Fruit fly (Drosophila melanogaster) whole organism, prepupa: Measurements from ENCODE around the gene mRpL23.
A peak's percentile ranks its signal among the peaks of the same experiment; 100 is the strongest.

Experiments
- Blimp-1 ChIP-seq: fragments of 200-800 bp; sonication (Bioruptor generic); optimal IDR thresholded peaks from 3 replicates; lab custom pipeline; 2017; ENCODE audit warnings: missing biosample characterization, missing genetic modification characterization, mild to moderate bottlenecking, moderate library complexity, missing genetic modification reagents
- CG10631 ChIP-seq: fragments of 200-800 bp; sonication (Bioruptor generic); optimal IDR thresholded peaks from 2 replicates; lab custom pipeline; 2016; ENCODE audit warnings: missing biosample characterization, missing genetic modification characterization
- CG10669 ChIP-seq: fragments of 200-800 bp; sonication (Bioruptor generic); optimal IDR thresholded peaks from 3 replicates; lab custom pipeline; 2018; ENCODE audit warnings: missing biosample characterization, mild to moderate bottlenecking, missing genetic modification characterization, moderate library complexity
- CG11762 ChIP-seq: fragments of 200-800 bp; sonication (Bioruptor generic); optimal IDR thresholded peaks from 3 replicates; lab custom pipeline; 2016; ENCODE audit warnings: missing biosample characterization, missing genetic modification characterization; ENCODE audit not compliant: insufficient read depth
- CG11902 ChIP-seq: fragments of 200-800 bp; sonication (Bioruptor generic); optimal IDR thresholded peaks from 3 replicates; lab custom pipeline; 2016; ENCODE audit warnings: missing biosample characterization, missing genetic modification characterization
- CG15336 ChIP-seq: fragments of 200-800 bp; sonication (Bioruptor generic); IDR thresholded peaks from 2 replicates; pipeline ENCODE4 v1.3.6; 2022; ENCODE audit warnings: missing biosample characterization, missing genetic modification characterization
- CG1621 ChIP-seq: fragments of 200-800 bp; sonication (Bioruptor generic); optimal IDR thresholded peaks from 3 replicates; lab custom pipeline; 2018; ENCODE audit warnings: missing biosample characterization, mild to moderate bottlenecking, missing genetic modification characterization
- CG16779 ChIP-seq: fragments of 200-800 bp; sonication (Bioruptor generic); optimal IDR thresholded peaks from 3 replicates; lab custom pipeline; 2017; ENCODE audit warnings: missing biosample characterization, mild to moderate bottlenecking, missing genetic modification characterization
- CG3032 ChIP-seq: fragments of 200-800 bp; optimal IDR thresholded peaks from 2 replicates; lab custom pipeline; 2019; ENCODE audit warnings: missing biosample characterization, mild to moderate bottlenecking, missing genetic modification characterization, moderate library complexity
- CG31627 ChIP-seq: fragments of 200-800 bp; sonication (Bioruptor generic); optimal IDR thresholded peaks from 3 replicates; lab custom pipeline; 2016; ENCODE audit warnings: missing biosample characterization, missing genetic modification characterization
- CG34406 ChIP-seq: fragments of 200-800 bp; sonication (Bioruptor generic); optimal IDR thresholded peaks from 3 replicates; lab custom pipeline; 2016; ENCODE audit warnings: missing biosample characterization, missing genetic modification characterization
- CG3919 ChIP-seq: fragments of 200-800 bp; sonication (Bioruptor generic); optimal IDR thresholded peaks from 3 replicates; lab custom pipeline; 2016; ENCODE audit warnings: missing biosample characterization, missing genetic modification characterization
- CG4318 ChIP-seq: fragments of 200-800 bp; sonication (Bioruptor generic); optimal IDR thresholded peaks from 3 replicates; lab custom pipeline; 2017; ENCODE audit warnings: missing biosample characterization, mild to moderate bottlenecking, missing genetic modification characterization
- CG6163 ChIP-seq: fragments of 200-800 bp; sonication (Bioruptor generic); IDR thresholded peaks from 3 replicates; pipeline ENCODE4 v1.3.6; 2022; ENCODE audit warnings: missing biosample characterization, missing genetic modification characterization
- CG6276 ChIP-seq: fragments of 200-800 bp; sonication (Bioruptor generic); optimal IDR thresholded peaks from 2 replicates; lab custom pipeline; 2017; ENCODE audit warnings: missing biosample characterization, mild to moderate bottlenecking, missing genetic modification characterization
- CG7368 ChIP-seq: fragments of 200-800 bp; sonication (Bioruptor generic); optimal IDR thresholded peaks from 3 replicates; lab custom pipeline; 2016; ENCODE audit warnings: missing biosample characterization, missing genetic modification characterization
- CG8119 ChIP-seq: fragments of 200-800 bp; sonication (Bioruptor generic); IDR thresholded peaks from 3 replicates; pipeline ENCODE4 v1.3.6; 2022; ENCODE audit warnings: missing biosample characterization, missing genetic modification characterization
- CG8319 ChIP-seq: fragments of 200-800 bp; sonication (Bioruptor generic); optimal IDR thresholded peaks from 3 replicates; lab custom pipeline; 2016; ENCODE audit warnings: missing biosample characterization, missing genetic modification characterization
- CG8632 ChIP-seq: fragments of 200-800 bp; sonication (Bioruptor generic); optimal IDR thresholded peaks from 3 replicates; lab custom pipeline; 2016; ENCODE audit warnings: missing biosample characterization, missing genetic modification characterization
- CG9139 ChIP-seq: fragments of 200-800 bp; sonication (Bioruptor generic); optimal IDR thresholded peaks from 3 replicates; lab custom pipeline; 2017; ENCODE audit warnings: missing biosample characterization, mild to moderate bottlenecking, missing genetic modification characterization
- Eip75B ChIP-seq: fragments of 200-800 bp; sonication (Bioruptor generic); optimal IDR thresholded peaks from 3 replicates; lab custom pipeline; 2016; ENCODE audit warnings: missing biosample characterization, missing genetic modification characterization
- Eip78C ChIP-seq: fragments of 200-800 bp; sonication (Bioruptor generic); peaks from one replicate; lab custom pipeline; 2016; ENCODE audit warnings: missing biosample characterization, missing genetic modification characterization
- Ets21C ChIP-seq: fragments of 200-800 bp; sonication (Bioruptor generic); optimal IDR thresholded peaks from 3 replicates; lab custom pipeline; 2016; ENCODE audit warnings: missing biosample characterization, missing genetic modification characterization
- Ets96B ChIP-seq: fragments of 200-800 bp; optimal IDR thresholded peaks from 2 replicates; lab custom pipeline; 2019; ENCODE audit warnings: missing biosample characterization, mild to moderate bottlenecking, missing genetic modification characterization, moderate library complexity
- Gug ChIP-seq: fragments of 200-800 bp; sonication (Bioruptor generic); IDR thresholded peaks from 2 replicates; pipeline ENCODE4 v1.3.6; 2022; ENCODE audit warnings: missing biosample characterization, missing genetic modification characterization
- Hr38 ChIP-seq: sonication (Bioruptor generic); optimal IDR thresholded peaks from 2 replicates; lab custom pipeline; 2016; ENCODE audit warnings: missing biosample characterization, missing genetic modification characterization
- Hr4 ChIP-seq: fragments of 200-800 bp; sonication (Bioruptor generic); optimal IDR thresholded peaks from 3 replicates; lab custom pipeline; 2016; ENCODE audit warnings: missing biosample characterization, missing genetic modification characterization
- Lpt ChIP-seq: fragments of 200-800 bp; sonication (Bioruptor generic); optimal IDR thresholded peaks from 3 replicates; lab custom pipeline; 2016; ENCODE audit warnings: missing biosample characterization, missing genetic modification characterization
- Met ChIP-seq: fragments of 200-800 bp; sonication (Bioruptor generic); optimal IDR thresholded peaks from 3 replicates; lab custom pipeline; 2016; ENCODE audit warnings: missing biosample characterization, missing genetic modification characterization
- OdsH ChIP-seq: fragments of 200-800 bp; sonication (Bioruptor generic); optimal IDR thresholded peaks from 3 replicates; lab custom pipeline; 2016; ENCODE audit warnings: missing biosample characterization, missing genetic modification characterization
- Smox ChIP-seq: fragments of 200-800 bp; sonication (Bioruptor generic); optimal IDR thresholded peaks from 3 replicates; lab custom pipeline; 2016; ENCODE audit warnings: missing biosample characterization, missing genetic modification characterization
- Sox102F ChIP-seq: fragments of 200-800 bp; sonication (Bioruptor generic); optimal IDR thresholded peaks from 2 replicates; lab custom pipeline; 2016; ENCODE audit warnings: missing biosample characterization, mild to moderate bottlenecking, missing genetic modification characterization
- Sox14 ChIP-seq: fragments of 200-800 bp; sonication (Bioruptor generic); optimal IDR thresholded peaks from 3 replicates; lab custom pipeline; 2016; ENCODE audit warnings: missing biosample characterization, missing genetic modification characterization
- Sox15 ChIP-seq: fragments of 200-800 bp; sonication (Bioruptor generic); optimal IDR thresholded peaks from 3 replicates; lab custom pipeline; 2016; ENCODE audit warnings: missing biosample characterization, missing genetic modification characterization
- acj6 ChIP-seq: fragments of 200-800 bp; sonication (Bioruptor generic); optimal IDR thresholded peaks from 3 replicates; lab custom pipeline; 2016; ENCODE audit warnings: missing biosample characterization, missing genetic modification characterization
- cyc ChIP-seq: fragments of 200-800 bp; sonication (Bioruptor generic); optimal IDR thresholded peaks from 3 replicates; lab custom pipeline; 2016; ENCODE audit warnings: missing biosample characterization, missing genetic modification characterization
- dac ChIP-seq: fragments of 200-800 bp; sonication (Bioruptor generic); optimal IDR thresholded peaks from 2 replicates; lab custom pipeline; 2017; ENCODE audit warnings: missing biosample characterization, mild to moderate bottlenecking, missing genetic modification characterization
- dsx ChIP-seq: fragments of 200-800 bp; optimal IDR thresholded peaks from 3 replicates; lab custom pipeline; 2019; ENCODE audit warnings: missing biosample characterization, mild to moderate bottlenecking, missing genetic modification characterization, moderate library complexity; ENCODE audit not compliant: poor library complexity, severe bottlenecking
- eg ChIP-seq: fragments of 200-800 bp; sonication (Bioruptor generic); IDR thresholded peaks from 3 replicates; pipeline ENCODE4 v1.3.6; 2022; ENCODE audit warnings: missing biosample characterization, missing genetic modification characterization
- esn ChIP-seq: fragments of 200-800 bp; sonication (Bioruptor generic); optimal IDR thresholded peaks from 2 replicates; lab custom pipeline; 2016; ENCODE audit warnings: missing biosample characterization, mild to moderate bottlenecking, missing genetic modification characterization, moderate library complexity
- fd85E ChIP-seq: fragments of 200-800 bp; sonication (Bioruptor generic); optimal IDR thresholded peaks from 3 replicates; lab custom pipeline; 2016; ENCODE audit warnings: missing biosample characterization, missing genetic modification characterization
- fkh ChIP-seq: fragments of 200-800 bp; sonication (Bioruptor generic); optimal IDR thresholded peaks from 3 replicates; lab custom pipeline; 2017; ENCODE audit warnings: missing biosample characterization, mild to moderate bottlenecking, missing genetic modification characterization, moderate library complexity
- lz ChIP-seq: fragments of 200-800 bp; sonication (Bioruptor generic); optimal IDR thresholded peaks from 3 replicates; lab custom pipeline; 2016; ENCODE audit warnings: missing biosample characterization, missing genetic modification characterization
- net ChIP-seq: fragments of 200-800 bp; sonication (Bioruptor generic); optimal IDR thresholded peaks from 3 replicates; lab custom pipeline; 2016; ENCODE audit warnings: missing biosample characterization, missing genetic modification characterization
- salr ChIP-seq, 2 experiments: fragments of 200-800 bp; sonication (Bioruptor generic); optimal IDR thresholded peaks; 3 replicates each; lab custom pipeline; 2016 to 2018; ENCODE audit warnings: missing biosample characterization in 2 of 2, missing genetic modification characterization in 2 of 2, mild to moderate bottlenecking in 1 of 2
- svp ChIP-seq: fragments of 200-800 bp; sonication (Bioruptor generic); peaks from one replicate; lab custom pipeline; 2016; ENCODE audit warnings: missing biosample characterization, missing genetic modification characterization
- topi ChIP-seq: fragments of 200-800 bp; sonication (Bioruptor generic); optimal IDR thresholded peaks from 3 replicates; lab custom pipeline; 2016; ENCODE audit warnings: missing biosample characterization, missing genetic modification characterization
- vri ChIP-seq: fragments of 200-800 bp; sonication (Bioruptor generic); optimal IDR thresholded peaks from 3 replicates; lab custom pipeline; 2016; ENCODE audit warnings: missing biosample characterization, mild to moderate bottlenecking, missing genetic modification characterization

Gene mRpL23

dm6 chr3L:2411564-2412080 is 38.1 kb upstream of the mRpL23 start (continued):
- peak; percentile 55 for TF ChIP-seq Sox102F
- TF ChIP-seq Blimp-1 (GFP tag; lab: Kevin White, UChicago): no peak
- TF ChIP-seq CG9139 (GFP tag; lab: Kevin White, UChicago): peak; percentile 25
- TF ChIP-seq OdsH (GFP tag; lab: Kevin White, UChicago): peak; percentile 58
- TF ChIP-seq CG1621: peak; percentile 9
- TF ChIP-seq fkh (GFP tag; lab: Kevin White, UChicago): no peak
- peak; percentile 17 for TF ChIP-seq CG6276
- peak; percentile 69 for TF ChIP-seq net (GFP tag; lab: Kevin White, UChicago)
- peak; percentile 72 for TF ChIP-seq Smox (GFP tag; lab: Kevin White, UChicago)
- peak; percentile 73 for TF ChIP-seq CG3919 (GFP tag; lab: Kevin White, UChicago)
- peak; percentile 53 for TF ChIP-seq lz (GFP tag; lab: Kevin White, UChicago)
- peak; percentile 85 for TF ChIP-seq svp
- peak; percentile 55 for TF ChIP-seq CG11762 (GFP tag; lab: Kevin White, UChicago)
- peak; percentile 46 for TF ChIP-seq CG31627 (GFP tag; lab: Kevin White, UChicago)
- TF ChIP-seq CG3032 (tag; lab: Kevin White, UChicago): peak; percentile 42
- no peak for TF ChIP-seq dac (GFP tag; lab: Kevin White, UChicago)
- TF ChIP-seq Hr38 (GFP tag; lab: Kevin White, UChicago): no peak
- peak; percentile 58 for TF ChIP-seq CG34406 (GFP tag; lab: Kevin White, UChicago)
- TF ChIP-seq Lpt (GFP tag; lab: Kevin White, UChicago): peak; percentile 11
- peak; percentile 72 for TF ChIP-seq Ets96B
- peak; percentile 64 for TF ChIP-seq topi (GFP tag; lab: Kevin White, UChicago)
- peak; percentile 95 for TF ChIP-seq Eip78C (GFP tag; lab: Kevin White, UChicago)
- no peak for TF ChIP-seq fd85E (GFP tag; lab: Kevin White, UChicago)
- peak; percentile 22; the same call in 1 of the 2 replicates for TF ChIP-seq Gug (GFP tag; lab: Robert Waterston, UW)
- TF ChIP-seq Eip75B (GFP tag; lab: Kevin White, UChicago): peak; percentile 64

dm6 chr3L:2410869-2411268 is 37.4 kb upstream of the mRpL23 start:
- TF ChIP-seq Hr4 (GFP tag; lab: Kevin White, UChicago) (peak; percentile 57), net (GFP tag; lab: Kevin White, UChicago) (no peak), Sox14 (GFP tag; lab: Kevin White, UChicago) (no peak), acj6 (peak; percentile 48), CG10669 (GFP tag; lab: Kevin White, UChicago) (peak; percentile 31), OdsH (GFP tag; lab: Kevin White, UChicago) (peak; percentile 39), dac (GFP tag; lab: Kevin White, UChicago) (no peak), Blimp-1 (GFP tag; lab: Kevin White, UChicago) (no peak), eg (peak; percentile 69; the same call in 2 of the 3 replicates), CG11902 (GFP tag; lab: Kevin White, UChicago) (peak; percentile 23), Eip75B (GFP tag; lab: Kevin White, UChicago) (no peak), fkh (GFP tag; lab: Kevin White, UChicago) (no peak), CG11762 (GFP tag; lab: Kevin White, UChicago) (peak; percentile 39), CG10631 (GFP tag; lab: Kevin White, UChicago) (no peak), CG8632 (GFP tag; lab: Kevin White, UChicago) (peak; percentile 24), CG16779 (tag; lab: Kevin White, UChicago) (no peak), CG9139 (GFP tag; lab: Kevin White, UChicago) (no peak), CG7368 (GFP tag; lab: Kevin White, UChicago) (peak; percentile 68), topi (GFP tag; lab: Kevin White, UChicago) (peak; percentile 69), cyc (peak; percentile 49), salr (GFP tag; optimal IDR thresholded peaks at IDR 0.05; lab: Kevin White, UChicago) (peak in 1 of 2 experiments; percentile 19), CG6163 (GFP tag; lab: Robert Waterston, UW) (peak; percentile 38; the same call in 1 of the 3 replicates), Smox (GFP tag; lab: Kevin White, UChicago) (peak; percentile 2), CG8319 (GFP tag; lab: Kevin White, UChicago) (peak; percentile 8), CG1621 (no peak), CG15336 (GFP tag; lab: Robert Waterston, UW) (peak; percentile 57), CG8119 (peak; percentile 73), Ets21C (GFP tag; lab: Kevin White, UChicago) (no peak), Met (no peak), vri (GFP tag; lab: Kevin White, UChicago) (no peak), Sox15 (GFP tag; lab: Kevin White, UChicago) (no peak), esn (GFP tag; lab: Kevin White, UChicago) (peak; percentile 16), dsx (GFP tag; lab: Kevin White, UChicago) (peak; percentile 6), svp (no peak), CG4318 (GFP tag; lab: Kevin White, UChicago) (peak; percentile 12)
